Fruit fly (Drosophila melanogaster) whole organism, larva: ENCODE measurements around the gene CG10477.

Experiments used
- noc ChIP-seq: fragments of 200-800 bp; sonication (Bioruptor generic); optimal IDR thresholded peaks from 3 replicates; lab custom pipeline; 2019; ENCODE audit warnings: missing biosample characterization, mild to moderate bottlenecking, missing genetic modification characterization, moderate library complexity

The CG10477 gene

dm6 chr3L:6036811-6037210, 2.4 kb upstream of the CG10477 start, which contains the start of gene CG6462:
Gene CG6462 (plus strand): TSS chr3L:6037111.
- no peak for TF ChIP-seq noc

DNA sequence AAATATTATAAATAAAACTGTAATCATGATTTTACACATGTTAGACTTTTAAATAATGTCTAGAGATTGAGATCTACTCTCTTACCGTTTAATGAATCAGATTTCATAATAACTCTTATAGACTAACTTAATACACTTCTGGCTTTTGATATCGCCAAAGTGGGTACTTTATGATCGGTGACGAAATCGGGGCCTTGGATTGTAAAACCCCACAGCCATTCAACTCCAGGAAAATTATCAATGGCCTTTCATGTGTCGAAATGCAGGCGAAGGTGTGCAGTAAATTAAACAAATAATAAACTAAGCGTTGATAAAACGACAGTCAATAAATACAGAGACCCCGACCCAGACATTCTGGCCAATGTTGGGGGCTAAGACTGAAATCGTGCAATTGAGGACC, 1.7 kb upstream of the CG10477 start:
- TF ChIP-seq noc, result no peak

DNA sequence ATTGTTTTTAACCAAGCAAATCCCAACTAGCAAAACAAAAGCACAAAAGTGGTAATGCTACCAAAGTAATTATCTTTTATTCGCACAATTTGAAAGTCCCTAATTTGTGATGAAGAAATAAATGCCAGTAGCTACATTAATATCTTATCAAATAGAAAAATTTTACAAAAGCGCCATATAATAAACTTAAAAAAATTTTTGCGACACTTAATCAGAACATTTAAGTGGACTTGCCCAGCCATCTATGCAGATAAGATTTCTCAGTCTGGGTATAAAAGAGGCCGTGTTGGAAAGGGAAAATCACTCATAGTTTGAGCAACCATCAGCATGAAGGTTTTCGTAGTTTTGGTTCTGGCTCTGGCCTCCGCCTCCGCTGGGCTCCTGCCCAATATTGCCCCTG, 505 bp upstream of the CG10477 start, which contains the start of gene yip7:
yip7 (plus strand) TSS at position 301 of the 400 bp plus-strand sequence.
- TF ChIP-seq noc, result no peak

dm6 chr3L:6033008-6033407, 1.4 kb downstream of the CG10477 start:
- TF ChIP-seq noc, result no peak

DNA sequence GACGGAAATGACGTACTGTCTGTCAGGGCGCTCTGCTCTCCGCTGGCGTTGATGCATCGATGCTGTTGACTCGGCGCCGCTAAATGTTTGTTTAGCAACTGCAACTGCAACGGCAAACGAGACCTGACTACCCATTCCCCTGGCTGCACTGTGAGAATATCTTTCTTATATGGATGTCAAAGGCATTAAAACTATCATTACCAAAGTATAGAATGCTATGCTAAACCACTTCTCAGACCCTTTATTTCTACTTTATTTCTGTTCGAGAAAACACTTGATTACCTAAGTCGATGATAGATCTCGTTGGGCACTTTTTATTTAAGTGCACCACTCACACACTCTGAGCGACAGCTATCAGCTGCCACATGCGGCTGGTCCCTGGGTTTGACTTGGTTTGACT, 12.3 kb downstream of the CG10477 start:
- TF ChIP-seq noc, result no peak

DNA sequence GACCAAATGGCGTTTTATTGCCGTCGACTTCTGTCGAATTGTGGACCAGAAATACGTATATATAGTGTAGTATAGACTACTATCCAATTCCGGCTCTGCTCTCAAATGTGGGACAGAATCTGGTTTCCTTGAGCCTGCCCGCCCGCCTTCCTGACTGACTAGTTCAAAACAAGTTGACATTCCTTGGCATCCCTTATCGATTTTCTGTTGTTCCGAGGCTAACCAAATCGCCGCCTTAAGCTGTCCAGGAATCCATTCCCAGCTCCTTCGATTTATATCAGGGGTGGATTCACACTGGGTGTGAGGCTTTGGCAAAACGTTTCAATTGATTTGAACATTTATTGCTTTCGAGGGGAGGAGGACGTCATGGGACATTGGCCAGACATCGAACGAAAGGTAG, 21.5 kb downstream of the CG10477 start:
- TF ChIP-seq noc, result no peak

- TF ChIP-seq noc, result no peak
Measured at dm6 chr3L:6010921-6011320, 23.5 kb downstream of the CG10477 start, which contains the start of gene alphaKap4. Gene alphaKap4 (minus strand): TSS chr3L:6011021.

DNA sequence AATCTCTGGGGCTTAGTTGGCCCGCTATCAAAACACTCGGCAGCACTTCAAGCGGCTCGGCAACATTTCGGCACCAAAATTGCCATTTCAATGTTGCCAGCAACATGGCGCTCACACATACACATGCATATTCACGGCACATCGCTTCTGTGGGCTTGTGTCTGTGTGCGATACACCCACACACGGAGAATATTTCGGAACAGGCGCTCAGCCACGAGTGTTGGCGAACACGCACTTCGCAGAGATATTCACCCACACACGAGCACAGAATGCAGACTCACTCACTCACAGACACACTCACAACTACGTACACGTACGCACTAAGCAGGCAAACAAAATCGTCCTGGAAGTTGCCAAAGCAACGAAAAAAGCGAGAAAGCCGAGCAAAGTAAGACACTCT, 33.5 kb downstream of the CG10477 start:
- no peak for TF ChIP-seq noc

dm6 chr3L:5999888-6000287, 34.5 kb downstream of the CG10477 start:
- no peak for TF ChIP-seq noc

dm6 chr3L:5996936-5997335, 37.5 kb downstream of the CG10477 start, which contains the start of gene PVRAP:
Gene PVRAP (plus strand): TSS chr3L:5997208.
- no peak for TF ChIP-seq noc

dm6 chr3L:5996520-5996919, 37.9 kb downstream of the CG10477 start:
- no peak for TF ChIP-seq noc

dm6 chr3L:5993701-5994499, 40.5 kb downstream of the CG10477 start:
- TF ChIP-seq noc, result no peak

DNA sequence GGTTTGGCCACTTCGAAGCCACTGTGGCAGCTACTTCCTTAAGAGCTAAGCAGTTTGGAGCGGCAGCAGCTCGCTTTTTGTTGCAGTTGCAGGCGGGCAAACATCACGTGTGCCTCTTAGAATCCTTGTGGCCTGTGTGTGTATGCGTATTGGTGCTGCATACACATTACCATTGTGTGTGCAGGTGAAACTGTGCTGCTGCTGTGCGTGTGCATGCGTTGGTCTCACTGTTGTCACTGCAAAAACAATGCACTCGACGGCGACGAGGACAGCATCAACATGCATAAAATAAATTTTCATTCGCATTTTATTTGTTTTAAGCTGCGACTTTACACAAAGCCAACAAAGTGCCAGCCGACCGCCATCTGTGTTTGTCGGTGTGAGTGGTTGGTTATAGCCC, 41.5 kb downstream of the CG10477 start:
- TF ChIP-seq noc, result no peak

dm6 chr3L:5992249-5992648, 42.2 kb downstream of the CG10477 start:
- TF ChIP-seq noc, result no peak

DNA sequence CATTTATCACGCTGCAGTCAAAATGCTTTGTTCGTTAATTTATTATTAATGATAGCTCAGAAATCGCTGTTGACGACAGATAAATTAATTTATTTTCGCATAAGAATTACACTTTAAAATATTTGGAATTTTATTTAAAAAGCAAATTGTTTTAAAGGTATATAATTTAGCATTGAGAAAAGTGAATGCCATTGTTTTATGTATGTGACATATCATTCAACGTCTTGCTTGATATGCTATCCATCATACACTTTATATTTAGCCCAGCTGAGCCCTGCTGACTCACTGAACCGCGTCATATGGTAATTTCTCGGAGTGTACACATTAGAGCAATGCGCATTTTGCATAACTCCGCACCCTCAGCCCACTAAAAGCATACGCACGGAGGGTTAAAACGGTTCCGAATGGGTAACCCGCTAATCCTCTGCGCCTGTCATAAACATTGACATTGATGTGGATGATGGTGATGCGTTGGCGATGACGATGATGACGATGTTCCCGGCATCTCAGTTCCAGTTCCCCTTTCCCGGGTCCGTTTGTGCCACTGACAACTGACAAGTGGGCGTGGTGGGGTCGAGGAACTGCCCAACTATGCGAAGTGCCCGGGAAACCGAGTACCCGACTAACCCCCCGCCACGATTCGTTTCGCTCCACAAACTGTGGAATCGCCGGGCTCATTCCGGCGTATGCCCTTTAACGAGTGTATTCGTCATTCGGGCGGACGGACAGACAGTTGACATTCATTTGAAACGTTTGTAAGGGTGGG, 44.8 kb downstream of the CG10477 start:
- TF ChIP-seq noc, result no peak

dm6 chr3L:5988675-5989074, 45.7 kb downstream of the CG10477 start:
- TF ChIP-seq noc, result no peak

dm6 chr3L:5987637-5988036, 46.8 kb downstream of the CG10477 start:
- no peak for TF ChIP-seq noc
